Fruit fly (Drosophila melanogaster) whole organism, embryonic: Measurements from ENCODE around the gene Sym.
A peak's percentile ranks its signal among the peaks of the same experiment; 100 is the strongest.

Experiments
- B-H1 ChIP-seq: fragments of 200-800 bp; sonication (Bioruptor generic); IDR thresholded peaks from 3 replicates; pipeline ENCODE4 v1.3.6; 2022; ENCODE audit warnings: missing biosample characterization, missing genetic modification characterization
- B-H2 ChIP-seq: fragments of 200-800 bp; sonication (Bioruptor generic); optimal IDR thresholded peaks from 2 replicates; lab custom pipeline; 2018; ENCODE audit warnings: missing biosample characterization, mild to moderate bottlenecking, missing genetic modification characterization
- CG12236 ChIP-seq: fragments of 200-800 bp; sonication (Bioruptor generic); optimal IDR thresholded peaks from 2 replicates; lab custom pipeline; 2016; ENCODE audit warnings: missing biosample characterization, missing genetic modification characterization
- CG13624 ChIP-seq: fragments of 200-800 bp; sonication (Bioruptor generic); optimal IDR thresholded peaks from 2 replicates; lab custom pipeline; 2016; ENCODE audit warnings: missing biosample characterization, missing genetic modification characterization
- CG13775 ChIP-seq: fragments of 200-800 bp; sonication (Bioruptor generic); optimal IDR thresholded peaks from 3 replicates; lab custom pipeline; 2017; ENCODE audit warnings: missing biosample characterization, mild to moderate bottlenecking, missing genetic modification characterization
- CG1603 ChIP-seq: fragments of 200-800 bp; sonication (Bioruptor generic); optimal IDR thresholded peaks from 2 replicates; lab custom pipeline; 2019; ENCODE audit warnings: missing biosample characterization, mild to moderate bottlenecking, missing genetic modification characterization, moderate library complexity
- CG1647 ChIP-seq: fragments of 200-800 bp; sonication (Bioruptor generic); optimal IDR thresholded peaks from 3 replicates; lab custom pipeline; 2016; ENCODE audit warnings: missing biosample characterization, missing genetic modification characterization
- CG16779 ChIP-seq: fragments of 200-800 bp; sonication (Bioruptor generic); IDR thresholded peaks from 2 replicates; pipeline ENCODE4 v1.3.6; 2022; ENCODE audit warnings: missing biosample characterization, missing genetic modification characterization
- CG17385 ChIP-seq: fragments of 200-800 bp; sonication (Bioruptor generic); optimal IDR thresholded peaks from 3 replicates; lab custom pipeline; 2018; ENCODE audit warnings: missing biosample characterization, mild to moderate bottlenecking, missing genetic modification characterization
- CG2120 ChIP-seq: fragments of 200-800 bp; sonication (Bioruptor generic); optimal IDR thresholded peaks from 3 replicates; lab custom pipeline; 2016; ENCODE audit warnings: missing biosample characterization, missing genetic modification characterization
- CG2889 ChIP-seq: fragments of 200-800 bp; sonication (Bioruptor generic); IDR thresholded peaks from 3 replicates; pipeline ENCODE4 v1.3.6; 2022; ENCODE audit warnings: missing biosample characterization, missing genetic modification characterization
- CG34224 ChIP-seq: fragments of 200-800 bp; sonication (Bioruptor generic); IDR thresholded peaks from 3 replicates; pipeline ENCODE4 v1.3.6; 2022; ENCODE audit warnings: missing biosample characterization, missing genetic modification characterization; ENCODE audit not compliant: partially characterized antibody
- CG34376 ChIP-seq: fragments of 200-800 bp; sonication (Bioruptor generic); optimal IDR thresholded peaks from 2 replicates; lab custom pipeline; 2018; ENCODE audit warnings: missing biosample characterization, mild to moderate bottlenecking, missing genetic modification characterization
- CG3838 ChIP-seq: fragments of 200-800 bp; sonication (Bioruptor generic); optimal IDR thresholded peaks from 3 replicates; lab custom pipeline; 2016; ENCODE audit warnings: missing biosample characterization, missing genetic modification characterization
- CG3995 ChIP-seq: fragments of 200-800 bp; sonication (Bioruptor generic); optimal IDR thresholded peaks from 3 replicates; lab custom pipeline; 2016; ENCODE audit warnings: missing biosample characterization, missing genetic modification characterization
- CG43689 ChIP-seq: fragments of 200-800 bp; sonication (Bioruptor generic); IDR thresholded peaks from 2 replicates; pipeline ENCODE4 v1.3.6; 2022; ENCODE audit warnings: missing biosample characterization, missing genetic modification characterization
- CG5953 ChIP-seq: fragments of 200-800 bp; sonication (Bioruptor generic); IDR thresholded peaks from 2 replicates; pipeline ENCODE4 v1.3.6; 2022; ENCODE audit warnings: missing biosample characterization, missing genetic modification characterization
- CG7357 ChIP-seq: fragments of 200-800 bp; sonication (Bioruptor generic); IDR thresholded peaks from 3 replicates; pipeline ENCODE4 v1.3.6; 2022; ENCODE audit warnings: missing biosample characterization, missing genetic modification characterization
- CG7745 ChIP-seq: fragments of 200-800 bp; sonication (Bioruptor generic); optimal IDR thresholded peaks from 2 replicates; lab custom pipeline; 2018; ENCODE audit warnings: missing biosample characterization, mild to moderate bottlenecking, missing genetic modification characterization, moderate library complexity
- CG7839 ChIP-seq: fragments of 200-800 bp; sonication (Bioruptor generic); optimal IDR thresholded peaks from 3 replicates; lab custom pipeline; 2018; ENCODE audit warnings: missing biosample characterization, mild to moderate bottlenecking, missing genetic modification characterization, moderate library complexity
- CG7928 ChIP-seq: fragments of 200-800 bp; sonication (Bioruptor generic); optimal IDR thresholded peaks from 2 replicates; lab custom pipeline; 2017; ENCODE audit warnings: missing biosample characterization, mild to moderate bottlenecking, missing genetic modification characterization
- CG9876 ChIP-seq: fragments of 200-800 bp; sonication (Bioruptor generic); optimal IDR thresholded peaks from 2 replicates; lab custom pipeline; 2016; ENCODE audit warnings: missing biosample characterization, missing genetic modification characterization
- CrebB ChIP-seq: fragments of 200-800 bp; sonication (Bioruptor generic); optimal IDR thresholded peaks from 3 replicates; lab custom pipeline; 2018; ENCODE audit warnings: missing biosample characterization, mild to moderate bottlenecking, missing genetic modification characterization
- E2f2 ChIP-seq: fragments of 200-800 bp; sonication (Bioruptor generic); IDR thresholded peaks from 2 replicates; pipeline ENCODE4 v1.3.6; 2022; ENCODE audit warnings: missing biosample characterization, missing genetic modification characterization
- Gsc ChIP-seq: fragments of 200-800 bp; sonication (Bioruptor generic); IDR thresholded peaks from 2 replicates; pipeline ENCODE4 v1.3.6; 2022; ENCODE audit warnings: missing biosample characterization, missing genetic modification characterization
- HmgD ChIP-seq: fragments of 200-800 bp; sonication (Bioruptor generic); optimal IDR thresholded peaks from 3 replicates; lab custom pipeline; 2016; ENCODE audit warnings: missing biosample characterization, missing genetic modification characterization
- HmgZ ChIP-seq: fragments of 200-800 bp; sonication (Bioruptor generic); optimal IDR thresholded peaks from 2 replicates; lab custom pipeline; 2018; ENCODE audit warnings: missing biosample characterization, mild to moderate bottlenecking, missing genetic modification characterization
- Lhr ChIP-seq: fragments of 200-800 bp; sonication (Bioruptor generic); optimal IDR thresholded peaks from 3 replicates; lab custom pipeline; 2017; ENCODE audit warnings: mild to moderate bottlenecking, missing biosample characterization, missing genetic modification reagents, missing genetic modification characterization
- Max ChIP-seq: fragments of 200-800 bp; sonication (Bioruptor generic); optimal IDR thresholded peaks from 2 replicates; lab custom pipeline; 2016; ENCODE audit warnings: missing biosample characterization, mild to moderate bottlenecking, missing genetic modification characterization
- Med ChIP-seq: fragments of 200-800 bp; sonication (Bioruptor generic); peaks from one replicate; lab custom pipeline; 2016; ENCODE audit warnings: missing biosample characterization, missing genetic modification characterization, mild to moderate bottlenecking, inconsistent platforms, moderate library complexity
- Mes4 ChIP-seq: fragments of 200-800 bp; sonication (Bioruptor generic); optimal IDR thresholded peaks from 2 replicates; lab custom pipeline; 2016; ENCODE audit warnings: missing biosample characterization, missing genetic modification characterization
- Nf-YC ChIP-seq: fragments of 200-800 bp; optimal IDR thresholded peaks from 3 replicates; lab custom pipeline; 2019; ENCODE audit warnings: missing biosample characterization, mild to moderate bottlenecking, missing genetic modification characterization, moderate library complexity
- Scr ChIP-seq: fragments of 200-800 bp; sonication (Bioruptor generic); IDR thresholded peaks from 2 replicates; pipeline ENCODE4 v1.3.6; 2022; ENCODE audit warnings: missing biosample characterization, missing genetic modification characterization; ENCODE audit not compliant: partially characterized antibody
- Side ChIP-seq: fragments of 200-800 bp; sonication (Bioruptor generic); optimal IDR thresholded peaks from 2 replicates; lab custom pipeline; 2016; ENCODE audit warnings: missing biosample characterization, missing genetic modification characterization
- Spps ChIP-seq: fragments of 200-800 bp; sonication (Bioruptor generic); optimal IDR thresholded peaks from 2 replicates; lab custom pipeline; 2018; ENCODE audit warnings: missing biosample characterization, mild to moderate bottlenecking, missing genetic modification characterization
- TFAM ChIP-seq: fragments of 200-800 bp; sonication (Bioruptor generic); optimal IDR thresholded peaks from 2 replicates; lab custom pipeline; 2017; ENCODE audit warnings: missing biosample characterization, missing genetic modification characterization, inconsistent platforms
- ac ChIP-seq: fragments of 200-800 bp; sonication (Bioruptor generic); optimal IDR thresholded peaks from 3 replicates; lab custom pipeline; 2017; ENCODE audit warnings: missing biosample characterization, mild to moderate bottlenecking, missing genetic modification characterization
- ash1 ChIP-seq: fragments of 200-800 bp; sonication (Bioruptor generic); optimal IDR thresholded peaks from 2 replicates; lab custom pipeline; 2018; ENCODE audit warnings: missing biosample characterization, mild to moderate bottlenecking, missing genetic modification characterization
- bowl ChIP-seq: fragments of 200-800 bp; sonication (Bioruptor generic); IDR thresholded peaks from 2 replicates; pipeline ENCODE4 v1.3.6; 2022; ENCODE audit warnings: missing biosample characterization, missing genetic modification characterization
- br ChIP-seq: fragments of >200 bp; optimal IDR thresholded peaks from 2 replicates; lab custom pipeline; 2017
- cas ChIP-seq: fragments of 200-800 bp; sonication (Bioruptor generic); IDR thresholded peaks from 2 replicates; pipeline ENCODE4 v1.3.6; 2022; ENCODE audit warnings: missing biosample characterization, missing genetic modification characterization
- ci ChIP-seq: fragments of 200-800 bp; sonication (Bioruptor generic); IDR thresholded peaks from 3 replicates; pipeline ENCODE4 v1.3.6; 2022; ENCODE audit warnings: missing biosample characterization, missing genetic modification characterization
- gsb-n ChIP-seq: fragments of 200-800 bp; sonication (Bioruptor generic); optimal IDR thresholded peaks from 3 replicates; lab custom pipeline; 2018; ENCODE audit warnings: missing biosample characterization, mild to moderate bottlenecking, missing genetic modification characterization
- hth ChIP-seq: fragments of >200 bp; optimal IDR thresholded peaks from 2 replicates; lab custom pipeline; 2017; ENCODE audit warnings: inconsistent platforms
- ken ChIP-seq: fragments of 200-800 bp; sonication (Bioruptor generic); IDR thresholded peaks from 3 replicates; pipeline ENCODE4 v1.3.6; 2022; ENCODE audit warnings: missing biosample characterization, missing genetic modification characterization
- lov ChIP-seq, 2 experiments: fragments of 200-800 bp in 1 of 2; fragments of >200 bp in 1 of 2; sonication (Bioruptor generic) in 1 of 2; IDR thresholded peaks in 1 of 2; optimal IDR thresholded peaks in 1 of 2; 2 replicates in 1 of 2; 3 replicates in 1 of 2; pipeline versions ENCODE4 v1.3.6 to Lab custom; 2017 to 2022; ENCODE audit warnings: missing biosample characterization in 1 of 2, missing genetic modification characterization in 1 of 2
- nau ChIP-seq: fragments of 200-800 bp; sonication (Bioruptor generic); optimal IDR thresholded peaks from 3 replicates; lab custom pipeline; 2017; ENCODE audit warnings: missing biosample characterization, mild to moderate bottlenecking, missing genetic modification characterization, missing genetic modification reagents
- odd ChIP-seq: fragments of 200-800 bp; sonication (Bioruptor generic); optimal IDR thresholded peaks from 2 replicates; lab custom pipeline; 2017; ENCODE audit warnings: missing biosample characterization, mild to moderate bottlenecking, missing genetic modification characterization
- sc ChIP-seq, 3 experiments: fragments of >200 bp in 2 of 3; fragments of 200-800 bp in 1 of 3; sonication (Bioruptor generic) in 1 of 3; optimal IDR thresholded peaks; 2 replicates in 2 of 3; 3 replicates in 1 of 3; lab custom pipeline; 2017; ENCODE audit warnings: mild to moderate bottlenecking in 1 of 3, missing biosample characterization in 1 of 3, missing genetic modification characterization in 1 of 3, missing genetic modification reagents in 1 of 3
- tx ChIP-seq: fragments of 200-800 bp; sonication (Bioruptor generic); optimal IDR thresholded peaks from 2 replicates; lab custom pipeline; 2016; ENCODE audit warnings: missing biosample characterization, missing genetic modification characterization
- usp ChIP-seq: fragments of >200 bp; optimal IDR thresholded peaks from 2 replicates; lab custom pipeline; 2017; ENCODE audit warnings: missing biosample characterization, missing genetic modification characterization

Gene Sym

dm6 chr3R:5758624-5759209 lies 16.4 kb upstream of the Sym start, which contains the start of gene Sec8 (continued):
- TF ChIP-seq CG2120 (GFP tag; lab: Kevin White, UChicago) (peak; percentile 68), CG12236 (GFP tag; lab: Kevin White, UChicago) (no peak), CG3995 (GFP tag; lab: Kevin White, UChicago) (peak; percentile 93), CG2889 (GFP tag; lab: Robert Waterston, UW) (no peak), CG1647 (GFP tag; lab: Kevin White, UChicago) (peak; percentile 31), tx (GFP tag; lab: Kevin White, UChicago) (peak; percentile 40), Lhr (GFP tag; lab: Kevin White, UChicago) (peak; percentile 77), ken (GFP tag; lab: Robert Waterston, UW) (no peak), CG34224 (peak; percentile 74), CG3838 (GFP tag; lab: Kevin White, UChicago) (no peak), CrebB (no peak), B-H2 (GFP tag; lab: Kevin White, UChicago) (peak; percentile 38), CG17385 (GFP tag; lab: Kevin White, UChicago) (no peak), TFAM (GFP tag; lab: Kevin White, UChicago) (no peak), br (no peak), ci (GFP tag; lab: Robert Waterston, UW) (peak; percentile 53; the same call in 2 of the 3 replicates), CG7928 (GFP tag; lab: Kevin White, UChicago) (no peak), Nf-YC (tag; lab: Kevin White, UChicago) (peak; percentile 19), odd (GFP tag; lab: Kevin White, UChicago) (no peak), ac (GFP tag; lab: Kevin White, UChicago) (no peak), B-H1 (GFP tag; lab: Robert Waterston, UW) (no peak), CG13624 (peak; percentile 64), Side (peak; percentile 63), bowl (GFP tag; lab: Robert Waterston, UW) (no peak), Med (GFP tag; lab: Kevin White, UChicago) (peak; percentile 93), sc (optimal IDR thresholded peaks at IDR 0.05; lab: Kevin White, UChicago) (no peak), sc (GFP tag; optimal IDR thresholded peaks at IDR 0.05; lab: Kevin White, UChicago) (no peak), CG9876 (peak; percentile 7), ash1 (GFP tag; lab: Kevin White, UChicago) (no peak), usp (no peak), CG1603 (peak; percentile 72), hth (lab: Kevin White, UChicago) (no peak), Gsc (no peak), HmgZ (peak; percentile 59), Max (peak; percentile 2), HmgD (GFP tag; lab: Kevin White, UChicago) (peak; percentile 44), gsb-n (tag; lab: Kevin White, UChicago) (no peak), Spps (tag; lab: Kevin White, UChicago) (no peak), CG7745 (tag; lab: Kevin White, UChicago) (no peak), CG7357 (no peak), cas (GFP tag; lab: Robert Waterston, UW) (no peak), CG43689 (GFP tag; lab: Robert Waterston, UW) (no peak), nau (GFP tag; lab: Kevin White, UChicago) (no peak), Scr (GFP tag; lab: Robert Waterston, UW) (peak; percentile 87), CG34376 (peak; percentile 12), Mes4 (GFP tag; lab: Kevin White, UChicago) (no peak), CG13775 (GFP tag; lab: Kevin White, UChicago) (peak; percentile 18), CG7839 (tag; lab: Kevin White, UChicago) (no peak), CG16779 (GFP tag; lab: Robert Waterston, UW) (no peak), E2f2 (GFP tag; lab: Robert Waterston, UW) (peak; percentile 94), CG5953 (GFP tag; lab: Robert Waterston, UW) (no peak), lov (optimal IDR thresholded peaks at IDR 0.05; lab: Kevin White, UChicago) (no peak), lov (GFP tag; IDR thresholded peaks at IDR 0.05; lab: Robert Waterston, UW) (no peak)
